Fruit fly (Drosophila melanogaster): ENCODE results near the gene CG14683.

CG14683 gene

DNA sequence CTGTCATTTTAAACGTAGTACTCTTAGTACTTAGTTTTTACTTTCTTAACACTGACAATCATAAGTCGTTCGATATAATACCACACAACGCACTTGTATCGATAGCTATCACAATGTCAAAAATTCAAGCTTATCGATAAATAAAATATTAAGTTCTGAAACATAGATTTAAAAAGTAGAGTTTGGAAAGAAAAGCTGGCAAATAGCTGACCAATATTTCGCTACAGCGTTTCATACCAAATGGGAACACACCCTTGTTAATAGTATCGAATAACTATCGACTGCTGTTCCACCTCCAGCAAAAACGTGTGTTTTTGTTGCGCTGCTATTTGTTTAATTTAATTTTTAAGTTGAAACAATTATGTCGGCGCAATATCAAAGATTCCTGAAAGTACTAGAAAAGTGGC lies at the start of gene CG14683, which contains the start of the genes pug and CG46459 (continued):
- TF ChIP-seq CG10209 (GFP tag; optimal IDR thresholded peaks at IDR 0.05) (peak; percentile 20), nau (GFP tag; optimal IDR thresholded peaks at IDR 0.05) (no peak), gfzf (GFP tag; optimal IDR thresholded peaks at IDR 0.05) (peak; percentile 52), Lpt (GFP tag; optimal IDR thresholded peaks at IDR 0.05) (no peak), pb (GFP tag; optimal IDR thresholded peaks at IDR 0.05) (no peak), vnd (GFP tag; IDR thresholded peaks at IDR 0.05; ENCODE audit: partially characterized antibody) (peak; percentile 97), Pdp1 (GFP tag; optimal IDR thresholded peaks at IDR 0.05) (peak; percentile 61 to 75), CG7556 (GFP tag; optimal IDR thresholded peaks at IDR 0.05) (no peak), CG8924 (tag; optimal IDR thresholded peaks at IDR 0.05) (peak; percentile 15), CG31441 (GFP tag; IDR thresholded peaks at IDR 0.05) (no peak), lab (GFP tag; optimal IDR thresholded peaks at IDR 0.05) (peak; percentile 42), CG7987 (GFP tag; optimal IDR thresholded peaks at IDR 0.05) (no peak), dimm (GFP tag; IDR thresholded peaks at IDR 0.05) (no peak), maf-S (GFP tag; optimal IDR thresholded peaks at IDR 0.05) (peak; percentile 41), CG10979 (tag; optimal IDR thresholded peaks at IDR 0.05) (no peak), sisA (GFP tag; IDR thresholded peaks at IDR 0.05) (0 out of 2 replicates have a peak, but pooled peaks have one; percentile 6), CG17802 (tag; optimal IDR thresholded peaks at IDR 0.05) (no peak), slbo (GFP tag; IDR thresholded peaks at IDR 0.05) (peak; percentile 57), Dref (GFP tag; IDR thresholded peaks at IDR 0.05) (peak; percentile 77), dm (GFP tag; optimal IDR thresholded peaks at IDR 0.05) (peak; percentile 73), pho (GFP tag; optimal IDR thresholded peaks at IDR 0.05) (peak; percentile 38)

DNA sequence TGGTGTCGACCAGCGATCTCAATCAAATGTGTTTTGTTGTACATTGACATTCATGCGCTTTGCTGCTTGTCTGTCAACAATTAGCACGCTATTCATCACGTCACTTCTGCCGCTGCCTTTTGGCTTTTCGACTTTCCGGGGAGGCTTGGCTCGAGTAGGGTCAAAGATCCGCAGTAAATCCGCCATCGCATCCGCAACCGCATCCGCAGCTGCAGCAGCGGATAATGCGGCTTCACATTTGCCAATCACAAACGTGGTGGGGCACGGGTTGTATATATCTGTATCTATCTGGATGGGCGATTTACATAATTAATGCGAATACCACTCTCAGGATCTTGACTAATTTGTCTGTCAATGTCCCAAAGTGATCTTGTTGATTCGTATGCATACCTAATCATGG lies 49.3 kb upstream of the CG14683 start:
- TF ChIP-seq fru (optimal IDR thresholded peaks at IDR 0.05) (no peak), CG1603 (tag; optimal IDR thresholded peaks at IDR 0.05) (no peak), peb (GFP tag; IDR thresholded peaks at IDR 0.05) (no peak), CG7745 (tag; optimal IDR thresholded peaks at IDR 0.05) (no peak), slou (GFP tag; optimal IDR thresholded peaks at IDR 0.05) (no peak), CG6765 (GFP tag; optimal IDR thresholded peaks at IDR 0.05) (no peak), Spps (tag; optimal IDR thresholded peaks at IDR 0.05) (no peak), CG2116 (GFP tag; optimal IDR thresholded peaks at IDR 0.05) (no peak), scrt (GFP tag; optimal IDR thresholded peaks at IDR 0.05) (no peak), CG4404 (GFP tag; IDR thresholded peaks at IDR 0.05) (no peak), CG13894 (tag; optimal IDR thresholded peaks at IDR 0.05) (no peak), CG13775 (GFP tag; optimal IDR thresholded peaks at IDR 0.05) (peak; percentile 95), grn (GFP tag; optimal IDR thresholded peaks at IDR 0.05) (no peak), CG16815 (GFP tag; optimal IDR thresholded peaks at IDR 0.05) (no peak), CG3163 (GFP tag; optimal IDR thresholded peaks at IDR 0.05) (no peak), B-H2 (GFP tag; optimal IDR thresholded peaks at IDR 0.05) (no peak), tll (GFP tag; optimal IDR thresholded peaks at IDR 0.05) (peak in 1 of 2 experiments; percentile 28), Ssrp (tag; optimal IDR thresholded peaks at IDR 0.05) (no peak), sd (tag; optimal IDR thresholded peaks at IDR 0.05) (no peak), nerfin-1 (tag; optimal IDR thresholded peaks at IDR 0.05) (no peak), wor (GFP tag; IDR thresholded peaks at IDR 0.05) (no peak), Awh (GFP tag; IDR thresholded peaks at IDR 0.05) (peak; percentile 56; the same call in 1 of the 2 replicates)

Measured in whole organism, embryonic.